Fruit fly (Drosophila melanogaster): Measurements from ENCODE around the gene CG4686.

Gene CG4686

DNA sequence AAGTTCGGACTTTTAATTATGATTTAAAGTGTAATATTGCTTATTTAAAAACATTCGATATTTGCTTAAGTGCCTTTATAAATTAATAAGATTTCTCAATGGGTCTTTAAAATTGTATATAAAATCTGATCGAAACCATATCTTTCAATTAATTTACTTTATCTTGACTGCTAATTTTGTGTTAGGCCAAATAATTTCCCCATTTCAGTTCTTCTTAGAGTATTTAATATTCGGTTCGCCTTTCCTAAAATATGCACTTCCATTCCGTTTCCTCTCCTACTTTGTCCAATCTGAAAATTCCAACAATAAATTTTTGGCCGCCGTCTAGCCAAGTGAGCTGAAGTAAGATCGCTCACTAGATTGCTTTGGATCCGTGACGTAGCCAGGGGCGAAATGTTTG, 39.8 kb upstream of the CG4686 start (continued):
- TF ChIP-seq repo (GFP tag; optimal IDR thresholded peaks at IDR 0.05), result no peak
- TF ChIP-seq CG2875 (GFP tag; optimal IDR thresholded peaks at IDR 0.05), result no peak
- no peak for TF ChIP-seq CG17612 (GFP tag; IDR thresholded peaks at IDR 0.05)
- TF ChIP-seq ham (GFP tag; IDR thresholded peaks at IDR 0.05), result no peak
- TF ChIP-seq Dbx (GFP tag; IDR thresholded peaks at IDR 0.05), result no peak
- no peak for TF ChIP-seq HLHmδ (GFP tag; optimal IDR thresholded peaks at IDR 0.05)
- TF ChIP-seq Blimp-1 (GFP tag; optimal IDR thresholded peaks at IDR 0.05), result no peak
- TF ChIP-seq CG10366 (GFP tag; IDR thresholded peaks at IDR 0.05), result no peak
- TF ChIP-seq CG10979 (tag; optimal IDR thresholded peaks at IDR 0.05), result no peak
- TF ChIP-seq Sox100B (GFP tag; optimal IDR thresholded peaks at IDR 0.05), result peak; percentile 14
- no peak for TF ChIP-seq Nf-YB (GFP tag; optimal IDR thresholded peaks at IDR 0.05)
- no peak for TF ChIP-seq fd96Cb (tag; optimal IDR thresholded peaks at IDR 0.05)
- no peak for TF ChIP-seq CG7786 (GFP tag; optimal IDR thresholded peaks at IDR 0.05)
- no peak for TF ChIP-seq YL-1 (GFP tag; optimal IDR thresholded peaks at IDR 0.05)
- peak; percentile 51 for TF ChIP-seq Med (GFP tag)
- TF ChIP-seq CkIIα-i1 (GFP tag; IDR thresholded peaks at IDR 0.05), result no peak
- TF ChIP-seq MBD-R2 (GFP tag; IDR thresholded peaks at IDR 0.05), result no peak
- TF ChIP-seq Drgx (GFP tag; IDR thresholded peaks at IDR 0.05), result no peak
- TF ChIP-seq CG17359 (tag; optimal IDR thresholded peaks at IDR 0.05), result no peak
- TF ChIP-seq CG2678 (tag; optimal IDR thresholded peaks at IDR 0.05), result peak; percentile 37
- TF ChIP-seq caup (GFP tag; optimal IDR thresholded peaks at IDR 0.05; ENCODE audit: severe bottlenecking), result no peak
- TF ChIP-seq lab (GFP tag; optimal IDR thresholded peaks at IDR 0.05), result peak; percentile 8
- TF ChIP-seq Ssrp (tag; optimal IDR thresholded peaks at IDR 0.05), result peak; percentile 39
- peak in 1 of 2 experiments; percentile 8 for TF ChIP-seq eve (GFP tag; optimal IDR thresholded peaks at IDR 0.05)
- TF ChIP-seq gce (GFP tag; IDR thresholded peaks at IDR 0.05), result no peak
- no peak for TF ChIP-seq CG11093 (GFP tag; IDR thresholded peaks at IDR 0.05)
- no peak for TF ChIP-seq CG6254 (GFP tag; optimal IDR thresholded peaks at IDR 0.05)
- TF ChIP-seq nau (GFP tag; optimal IDR thresholded peaks at IDR 0.05), result no peak
- TF ChIP-seq Hr51 (GFP tag; optimal IDR thresholded peaks at IDR 0.05), result peak in 1 of 2 experiments; percentile 67
- no peak for TF ChIP-seq gsb (GFP tag; IDR thresholded peaks at IDR 0.05)
- TF ChIP-seq CG12769 (tag; optimal IDR thresholded peaks at IDR 0.05), result no peak
- TF ChIP-seq CG12391 (tag; optimal IDR thresholded peaks at IDR 0.05), result peak; percentile 30
- TF ChIP-seq toy (GFP tag; IDR thresholded peaks at IDR 0.05), result no peak
- no peak for TF ChIP-seq Tbp (GFP tag; optimal IDR thresholded peaks at IDR 0.05)
- TF ChIP-seq CG9437 (GFP tag; optimal IDR thresholded peaks at IDR 0.05), result peak; percentile 22
- TF ChIP-seq CG7556 (GFP tag; optimal IDR thresholded peaks at IDR 0.05), result peak; percentile 16
- TF ChIP-seq ftz-f1 (GFP tag; optimal IDR thresholded peaks at IDR 0.05), result no peak
- TF ChIP-seq stwl (tag; optimal IDR thresholded peaks at IDR 0.05), result no peak
- TF ChIP-seq ci (GFP tag; IDR thresholded peaks at IDR 0.05), result no peak
- peak; percentile 37 for TF ChIP-seq CG7839 (tag; optimal IDR thresholded peaks at IDR 0.05)
- no peak for TF ChIP-seq CG11456 (GFP tag; IDR thresholded peaks at IDR 0.05)
- no peak for TF ChIP-seq ap (GFP tag; IDR thresholded peaks at IDR 0.05)
- peak; percentile 92 for TF ChIP-seq D19A (tag; optimal IDR thresholded peaks at IDR 0.05)
- no peak for TF ChIP-seq dan (GFP tag; IDR thresholded peaks at IDR 0.05)
- TF ChIP-seq p53 (GFP tag; optimal IDR thresholded peaks at IDR 0.05), result no peak
- no peak for TF ChIP-seq pita (GFP tag; optimal IDR thresholded peaks at IDR 0.05)
- no peak for TF ChIP-seq emc (GFP tag; optimal IDR thresholded peaks at IDR 0.05)
- TF ChIP-seq CG17385 (GFP tag; optimal IDR thresholded peaks at IDR 0.05), result no peak
- no peak for TF ChIP-seq nom (GFP tag; optimal IDR thresholded peaks at IDR 0.05)
- no peak for TF ChIP-seq CG32767 (GFP tag; IDR thresholded peaks at IDR 0.05)
- TF ChIP-seq CG13296 (GFP tag; optimal IDR thresholded peaks at IDR 0.05), result no peak

Data from whole organism, embryonic.